Fruit fly (Drosophila melanogaster): ENCODE results near the gene t.

- TF ChIP-seq kay (GFP tag; ENCODE audit: borderline replicate concordance) = no peak
- no peak for TF ChIP-seq CG11617 (GFP tag; optimal IDR thresholded peaks at IDR 0.05)
- TF ChIP-seq CG12768 (GFP tag; optimal IDR thresholded peaks at IDR 0.05) = no peak
- no peak for TF ChIP-seq Hr96 (GFP tag; optimal IDR thresholded peaks at IDR 0.05)
- TF ChIP-seq tj (GFP tag; optimal IDR thresholded peaks at IDR 0.05) = no peak
- no peak for TF ChIP-seq Mnt (GFP tag; optimal IDR thresholded peaks at IDR 0.05)
- no peak for TF ChIP-seq CG7101 (tag; optimal IDR thresholded peaks at IDR 0.05)
- no peak for TF ChIP-seq ovo (GFP tag; optimal IDR thresholded peaks at IDR 0.05)
Observed at dm6 chrX:9252051-9252708, 29.1 kb upstream of the t start.
